Worm (Caenorhabditis elegans) whole organism, L3 larva: ENCODE measurements around the gene B0035.21.

Experiments used
- egl-27 ChIP-seq: sonication (generic microtip); optimal IDR thresholded peaks from 4 replicates; lab custom pipeline; 2017; ENCODE audit warnings: missing biosample characterization, missing genetic modification reagents, missing genetic modification characterization
- fos-1 ChIP-seq: fragments of 150-350 bp; optimal IDR thresholded peaks from 2 replicates; lab custom pipeline; 2014; ENCODE audit warnings: missing biosample characterization, missing genetic modification characterization
- lin-15B ChIP-seq: fragments of 150-350 bp; optimal IDR thresholded peaks from 2 replicates; lab custom pipeline; 2014; ENCODE audit warnings: missing biosample characterization, missing genetic modification characterization
- mdl-1 ChIP-seq: fragments of 150-350 bp; optimal IDR thresholded peaks from 2 replicates; lab custom pipeline; 2014; ENCODE audit warnings: missing biosample characterization, missing genetic modification characterization
- nhr-237 ChIP-seq: fragments of 150-350 bp; optimal IDR thresholded peaks from 2 replicates; lab custom pipeline; 2014; ENCODE audit warnings: missing biosample characterization, missing genetic modification characterization
- nhr-76 ChIP-seq: fragments of 150-350 bp; sonication (generic microtip); optimal IDR thresholded peaks from 5 replicates; lab custom pipeline; 2014; ENCODE audit warnings: missing biosample characterization, missing genetic modification characterization
- pqm-1 ChIP-seq: fragments of 150-350 bp; optimal IDR thresholded peaks from 2 replicates; lab custom pipeline; 2017; ENCODE audit warnings: missing biosample characterization, missing genetic modification characterization, inconsistent platforms
- snpc-4 ChIP-seq: fragments of 150-350 bp; optimal IDR thresholded peaks from 2 replicates; lab custom pipeline; 2014; ENCODE audit warnings: missing biosample characterization, missing genetic modification characterization
- unc-62 ChIP-seq: fragments of 150-350 bp; sonication (generic microtip); optimal IDR thresholded peaks from 4 replicates; lab custom pipeline; 2014; ENCODE audit warnings: missing biosample characterization, missing genetic modification reagents, missing genetic modification characterization

DNA sequence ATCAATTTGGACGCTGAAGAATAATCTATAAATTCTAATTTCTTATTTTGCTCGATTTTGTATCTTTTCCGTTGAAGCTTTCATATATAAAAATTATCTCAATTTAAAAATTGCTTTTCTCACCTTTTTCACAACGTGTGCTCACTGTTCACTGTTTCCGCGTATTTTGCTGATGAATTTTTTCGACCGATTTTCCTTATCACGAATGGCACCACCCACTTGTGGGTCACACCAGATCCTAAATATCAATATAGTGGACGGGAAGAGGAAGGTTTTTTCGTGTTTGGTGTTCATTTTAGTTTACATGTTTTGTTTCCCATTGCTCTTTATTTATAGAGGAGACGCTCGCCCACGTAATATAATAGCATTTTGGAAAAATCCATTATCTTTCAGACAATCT is 11.4 kb upstream of the B0035.21 start:
- TF ChIP-seq pqm-1 (no peak), nhr-237 (tag; lab: Kevin White, UChicago) (no peak), lin-15B (no peak), unc-62 (GFP tag; lab: Kevin White, UChicago) (no peak), mdl-1 (tag; lab: Kevin White, UChicago) (no peak), fos-1 (tag; lab: Kevin White, UChicago) (no peak), nhr-76 (tag; lab: Kevin White, UChicago) (no peak), snpc-4 (tag; lab: Kevin White, UChicago) (no peak), egl-27 (tag; lab: Kevin White, UChicago) (no peak)
